Worm (Caenorhabditis elegans) whole organism, L1 larva: ENCODE results near the gene H06A10.1.
A peak's percentile ranks its signal among the peaks of the same experiment; 100 is the strongest.

Source experiments
- C34B4.2 ChIP-seq: sonication (generic microtip); optimal IDR thresholded peaks from 2 replicates; lab custom pipeline; 2017; ENCODE audit warnings: mild to moderate bottlenecking, missing genetic modification characterization, missing compliant biosample characterization
- ama-1 ChIP-seq: fragments of 150-350 bp; optimal IDR thresholded peaks from 2 replicates; lab custom pipeline; 2014
- blmp-1 ChIP-seq: fragments of 150-350 bp; optimal IDR thresholded peaks from 2 replicates; lab custom pipeline; 2014; ENCODE audit warnings: missing biosample characterization, missing genetic modification characterization
- ceh-82 ChIP-seq, 3 experiments: fragments of 150-350 bp in 1 of 3; sonication (generic microtip) in 2 of 3; optimal IDR thresholded peaks; 2 replicates each; lab custom pipeline; 2014 to 2017; ENCODE audit warnings: missing biosample characterization in 3 of 3, missing genetic modification characterization in 3 of 3
- efl-1 ChIP-seq, 4 experiments: fragments of 150-350 bp; optimal IDR thresholded peaks in 3 of 4; peaks in 1 of 4; 1 replicate in 1 of 4; 2 replicates in 3 of 4; lab custom pipeline; 2014; ENCODE audit warnings: missing biosample characterization in 2 of 4, missing genetic modification characterization in 2 of 4, missing genetic modification reagents in 2 of 4
- fos-1 ChIP-seq: fragments of 150-350 bp; optimal IDR thresholded peaks from 2 replicates; lab custom pipeline; 2014; ENCODE audit warnings: missing biosample characterization, missing genetic modification characterization
- jun-1 ChIP-seq: fragments of 150-350 bp; optimal IDR thresholded peaks from 2 replicates; lab custom pipeline; 2014; ENCODE audit warnings: missing biosample characterization, missing genetic modification reagents, missing genetic modification characterization
- lin-35 ChIP-seq, 2 experiments: fragments of 150-350 bp; optimal IDR thresholded peaks; 2 replicates each; lab custom pipeline; 2014; ENCODE audit warnings: missing biosample characterization in 2 of 2, missing genetic modification characterization in 2 of 2, missing genetic modification reagents in 2 of 2
- mep-1 ChIP-seq: fragments of 150-350 bp; optimal IDR thresholded peaks from 2 replicates; lab custom pipeline; 2014; ENCODE audit warnings: missing biosample characterization, missing genetic modification characterization
- nhr-12 ChIP-seq: sonication (generic microtip); optimal IDR thresholded peaks from 2 replicates; lab custom pipeline; 2017; ENCODE audit warnings: missing biosample characterization, missing genetic modification characterization
- nhr-237 ChIP-seq: fragments of 150-350 bp; optimal IDR thresholded peaks from 2 replicates; lab custom pipeline; 2014; ENCODE audit warnings: missing biosample characterization, missing genetic modification characterization
- nhr-84 ChIP-seq: sonication (generic microtip); optimal IDR thresholded peaks from 2 replicates; lab custom pipeline; 2017; ENCODE audit warnings: missing biosample characterization, missing genetic modification characterization

DNA sequence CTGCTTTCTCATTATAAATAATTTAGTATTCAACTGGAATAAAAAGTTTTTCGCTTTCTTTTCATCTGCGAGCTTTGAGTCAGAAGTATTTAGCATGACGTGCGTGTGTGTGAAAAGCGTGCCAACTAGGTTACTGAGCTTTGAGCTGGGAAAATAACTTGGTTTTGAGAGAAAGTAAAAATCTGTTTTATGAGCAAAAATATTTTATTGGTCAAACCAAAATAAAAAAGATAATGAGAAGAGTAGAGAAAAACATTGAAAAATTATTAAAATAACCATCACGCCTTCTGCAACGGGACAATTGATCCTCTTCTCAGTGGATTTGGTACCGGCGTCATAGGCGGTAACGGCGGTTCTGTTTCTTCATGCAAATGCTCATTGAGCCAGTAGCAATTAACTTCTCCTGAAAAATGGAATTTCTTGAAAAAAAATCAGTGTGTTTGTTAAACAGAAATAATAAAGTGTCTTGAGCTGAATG lies 37.2 kb downstream of the H06A10.1 start:
- no peak for TF ChIP-seq nhr-84 (tag; lab: Kevin White, UChicago)
- no peak for TF ChIP-seq efl-1 (optimal IDR thresholded peaks at IDR 0.05; lab: Kevin White, UChicago)
- TF ChIP-seq efl-1 (GFP tag; optimal IDR thresholded peaks at IDR 0.05 in 1 of 2; lab: Kevin White, UChicago): peak in 1 of 2 experiments; percentile 73
- no peak for TF ChIP-seq nhr-237 (tag; lab: Kevin White, UChicago)
- no peak for TF ChIP-seq ceh-82 (tag; optimal IDR thresholded peaks at IDR 0.05; lab: Kevin White, UChicago)
- TF ChIP-seq C34B4.2 (tag; lab: Kevin White, UChicago): no peak
- no peak for TF ChIP-seq jun-1 (tag; lab: Kevin White, UChicago)
- TF ChIP-seq blmp-1 (tag; lab: Kevin White, UChicago): peak; percentile 26
- peak; percentile 68 for TF ChIP-seq ama-1 (lab: Kevin White, UChicago)
- TF ChIP-seq lin-35 (GFP tag; optimal IDR thresholded peaks at IDR 0.05; lab: Kevin White, UChicago): no peak
- no peak for TF ChIP-seq nhr-12 (tag; lab: Kevin White, UChicago)
- TF ChIP-seq fos-1 (tag; lab: Kevin White, UChicago): no peak
- no peak for TF ChIP-seq mep-1
